Worm (Caenorhabditis elegans) whole organism, L4 larva: Measurements from ENCODE around the gene mmcm-1.

Source experiments
- aly-2 ChIP-seq: sonication (generic microtip); optimal IDR thresholded peaks from 2 replicates; lab custom pipeline; 2018; ENCODE audit warnings: missing biosample characterization, missing genetic modification characterization
- ama-1 ChIP-seq: fragments of 150-350 bp; optimal IDR thresholded peaks from 2 replicates; lab custom pipeline; 2014; ENCODE audit warnings: inconsistent platforms, mixed read lengths
- ces-1 ChIP-seq: fragments of 150-350 bp; sonication (generic microtip); optimal IDR thresholded peaks from 4 replicates; lab custom pipeline; 2014; ENCODE audit warnings: missing biosample characterization, missing genetic modification reagents, missing genetic modification characterization
- egl-27 ChIP-seq: sonication (generic microtip); optimal IDR thresholded peaks from 3 replicates; lab custom pipeline; 2017; ENCODE audit warnings: missing biosample characterization, missing genetic modification reagents, missing genetic modification characterization
- lin-38 ChIP-seq: fragments of 200-800 bp; sonication (Bioruptor generic); IDR thresholded peaks from 2 replicates; pipeline ENCODE4 v1.3.6; 2022; ENCODE audit warnings: missing genetic modification reagents, missing genetic modification characterization, missing compliant biosample characterization
- lin-39 ChIP-seq: fragments of 150-350 bp; optimal IDR thresholded peaks from 2 replicates; lab custom pipeline; 2014; ENCODE audit warnings: missing biosample characterization, missing genetic modification reagents, missing genetic modification characterization
- lsy-2 ChIP-seq, 2 experiments: fragments of 150-350 bp in 1 of 2; sonication (generic microtip) in 1 of 2; optimal IDR thresholded peaks; 2 replicates each; lab custom pipeline; 2014 to 2017; ENCODE audit warnings: missing biosample characterization in 2 of 2, missing genetic modification characterization in 2 of 2
- nhr-48 ChIP-seq: sonication (generic microtip); optimal IDR thresholded peaks from 2 replicates; lab custom pipeline; 2016; ENCODE audit warnings: mild to moderate bottlenecking, missing genetic modification characterization, missing compliant biosample characterization
- nhr-77 ChIP-seq: fragments of 150-350 bp; optimal IDR thresholded peaks from 2 replicates; lab custom pipeline; 2014; ENCODE audit warnings: missing biosample characterization, missing genetic modification characterization
- tag-97 ChIP-seq: fragments of 200-800 bp; sonication (Bioruptor generic); IDR thresholded peaks from 2 replicates; pipeline ENCODE4 v1.3.6; 2022; ENCODE audit warnings: missing genetic modification characterization, missing compliant biosample characterization
- unc-39 ChIP-seq: sonication (generic microtip); optimal IDR thresholded peaks from 2 replicates; lab custom pipeline; 2017; ENCODE audit warnings: missing biosample characterization, missing genetic modification characterization
- zfp-2 ChIP-seq: sonication (generic microtip); optimal IDR thresholded peaks from 2 replicates; lab custom pipeline; 2016; ENCODE audit warnings: mild to moderate bottlenecking, missing genetic modification characterization, missing compliant biosample characterization

ce11 chrIII:3902588-3903325, 4.7 kb downstream of the mmcm-1 start:
- TF ChIP-seq aly-2 = no peak
- no peak for TF ChIP-seq ces-1 (GFP tag; lab: Kevin White, UChicago)
- no peak for TF ChIP-seq egl-27 (tag; lab: Kevin White, UChicago)
- TF ChIP-seq tag-97 = no peak
- no peak for TF ChIP-seq unc-39
- TF ChIP-seq lin-39 (tag; lab: Kevin White, UChicago) = no peak
- TF ChIP-seq lsy-2 (tag; optimal IDR thresholded peaks at IDR 0.05; lab: Kevin White, UChicago) = peak in 1 of 2 experiments; percentile 3
- TF ChIP-seq zfp-2 (tag; lab: Kevin White, UChicago) = no peak
- no peak; the same call in 1 of the 2 replicates for TF ChIP-seq lin-38 (GFP tag; lab: Robert Waterston, UW)
- no peak for TF ChIP-seq nhr-77 (tag; lab: Kevin White, UChicago)
- TF ChIP-seq ama-1 = peak; percentile 76
- no peak for TF ChIP-seq nhr-48 (tag; lab: Kevin White, UChicago)
